Fruit fly (Drosophila melanogaster) whole organism, embryonic: ENCODE measurements around the gene CG7557.
A peak's percentile ranks its signal among the peaks of the same experiment; 100 is the strongest.

ENCODE experiments used
- ATbp ChIP-seq: fragments of 200-800 bp; sonication (Bioruptor generic); optimal IDR thresholded peaks from 2 replicates; lab custom pipeline; 2017; ENCODE audit warnings: missing biosample characterization, mild to moderate bottlenecking, missing genetic modification characterization, missing genetic modification reagents
- Blimp-1 ChIP-seq: fragments of 200-800 bp; sonication (Bioruptor generic); optimal IDR thresholded peaks from 3 replicates; lab custom pipeline; 2018; ENCODE audit warnings: missing biosample characterization, missing genetic modification characterization, mild to moderate bottlenecking, moderate library complexity, missing genetic modification reagents
- CG10147 ChIP-seq: fragments of 200-800 bp; sonication (Bioruptor generic); optimal IDR thresholded peaks from 2 replicates; lab custom pipeline; 2019; ENCODE audit warnings: missing biosample characterization, mild to moderate bottlenecking, missing genetic modification characterization, moderate library complexity
- CG10209 ChIP-seq: fragments of 200-800 bp; sonication (Bioruptor generic); optimal IDR thresholded peaks from 3 replicates; lab custom pipeline; 2017; ENCODE audit warnings: missing biosample characterization, mild to moderate bottlenecking, missing genetic modification characterization, missing genetic modification reagents
- CG10267 ChIP-seq: fragments of 200-800 bp; sonication (Bioruptor generic); optimal IDR thresholded peaks from 2 replicates; lab custom pipeline; 2018; ENCODE audit warnings: missing biosample characterization, mild to moderate bottlenecking, missing genetic modification characterization, moderate library complexity
- CG10274 ChIP-seq: fragments of 200-800 bp; sonication (Bioruptor generic); optimal IDR thresholded peaks from 3 replicates; lab custom pipeline; 2017; ENCODE audit warnings: missing biosample characterization, mild to moderate bottlenecking, missing genetic modification characterization
- CG11504 ChIP-seq: fragments of 200-800 bp; sonication (Bioruptor generic); optimal IDR thresholded peaks from 3 replicates; lab custom pipeline; 2019; ENCODE audit warnings: missing biosample characterization, mild to moderate bottlenecking, missing genetic modification characterization, moderate library complexity
- CG12236 ChIP-seq: fragments of 200-800 bp; sonication (Bioruptor generic); optimal IDR thresholded peaks from 2 replicates; lab custom pipeline; 2016; ENCODE audit warnings: missing biosample characterization, missing genetic modification characterization
- CG13624 ChIP-seq: fragments of 200-800 bp; sonication (Bioruptor generic); optimal IDR thresholded peaks from 2 replicates; lab custom pipeline; 2016; ENCODE audit warnings: missing biosample characterization, missing genetic modification characterization
- CG14710 ChIP-seq: fragments of 200-800 bp; sonication (Bioruptor generic); optimal IDR thresholded peaks from 3 replicates; lab custom pipeline; 2019; ENCODE audit warnings: missing biosample characterization, mild to moderate bottlenecking, missing genetic modification characterization, moderate library complexity
- CG1603 ChIP-seq: fragments of 200-800 bp; sonication (Bioruptor generic); optimal IDR thresholded peaks from 2 replicates; lab custom pipeline; 2019; ENCODE audit warnings: missing biosample characterization, mild to moderate bottlenecking, missing genetic modification characterization, moderate library complexity
- CG17359 ChIP-seq: fragments of 200-800 bp; sonication (Bioruptor generic); optimal IDR thresholded peaks from 3 replicates; lab custom pipeline; 2018; ENCODE audit warnings: missing biosample characterization, mild to moderate bottlenecking, missing genetic modification characterization, moderate library complexity
- CG2120 ChIP-seq: fragments of 200-800 bp; sonication (Bioruptor generic); optimal IDR thresholded peaks from 3 replicates; lab custom pipeline; 2016; ENCODE audit warnings: missing biosample characterization, missing genetic modification characterization
- CG33557 ChIP-seq: fragments of 200-800 bp; sonication (Bioruptor generic); optimal IDR thresholded peaks from 2 replicates; lab custom pipeline; 2019; ENCODE audit warnings: missing biosample characterization, mild to moderate bottlenecking, missing genetic modification characterization, moderate library complexity
- CG4360 ChIP-seq: fragments of 200-800 bp; sonication (Bioruptor generic); IDR thresholded peaks from 2 replicates; pipeline ENCODE4 v1.3.6; 2022; ENCODE audit warnings: missing biosample characterization, missing genetic modification characterization
- CG7786 ChIP-seq: fragments of 200-800 bp; sonication (Bioruptor generic); optimal IDR thresholded peaks from 2 replicates; lab custom pipeline; 2016; ENCODE audit warnings: missing biosample characterization, missing genetic modification characterization
- CG7963 ChIP-seq: fragments of 200-800 bp; sonication (Bioruptor generic); IDR thresholded peaks from 3 replicates; pipeline ENCODE4 v1.3.6; 2022; ENCODE audit warnings: missing biosample characterization, missing genetic modification characterization; ENCODE audit not compliant: partially characterized antibody
- CG8089 ChIP-seq: fragments of 200-800 bp; sonication (Bioruptor generic); optimal IDR thresholded peaks from 3 replicates; lab custom pipeline; 2016; ENCODE audit warnings: missing biosample characterization, missing genetic modification characterization
- CG8388 ChIP-seq: fragments of 200-800 bp; sonication (Bioruptor generic); optimal IDR thresholded peaks from 2 replicates; lab custom pipeline; 2019; ENCODE audit warnings: missing biosample characterization, mild to moderate bottlenecking, missing genetic modification characterization, moderate library complexity
- CG8924 ChIP-seq: fragments of 200-800 bp; optimal IDR thresholded peaks from 3 replicates; lab custom pipeline; 2019; ENCODE audit warnings: missing biosample characterization, mild to moderate bottlenecking, missing genetic modification characterization, moderate library complexity
- Chrac-16 ChIP-seq: fragments of 200-800 bp; sonication (Bioruptor generic); optimal IDR thresholded peaks from 3 replicates; lab custom pipeline; 2016; ENCODE audit warnings: missing biosample characterization, missing genetic modification characterization
- CoRest ChIP-seq: fragments of 200-800 bp; sonication (Bioruptor generic); optimal IDR thresholded peaks from 3 replicates; lab custom pipeline; 2018; ENCODE audit warnings: missing biosample characterization, mild to moderate bottlenecking, missing genetic modification characterization, moderate library complexity
- Pdp1 ChIP-seq, 2 experiments: fragments of 200-800 bp; sonication (Bioruptor generic); optimal IDR thresholded peaks; 3 replicates each; lab custom pipeline; 2016; ENCODE audit warnings: missing biosample characterization in 2 of 2, missing genetic modification characterization in 2 of 2, mild to moderate bottlenecking in 1 of 2, moderate library complexity in 1 of 2
- Rfx ChIP-seq: fragments of 200-800 bp; sonication (Bioruptor generic); IDR thresholded peaks from 2 replicates; pipeline ENCODE4 v1.3.6; 2022; ENCODE audit warnings: missing biosample characterization, missing genetic modification characterization
- Sox102F ChIP-seq: fragments of 200-800 bp; sonication (Bioruptor generic); optimal IDR thresholded peaks from 2 replicates; lab custom pipeline; 2018; ENCODE audit warnings: missing biosample characterization, mild to moderate bottlenecking, missing genetic modification characterization, moderate library complexity
- Xrp1 ChIP-seq: fragments of 200-800 bp; sonication (Bioruptor generic); IDR thresholded peaks from 2 replicates; pipeline ENCODE4 v1.3.6; 2022; ENCODE audit warnings: missing biosample characterization, missing genetic modification characterization
- ase ChIP-seq: fragments of 200-800 bp; sonication (Bioruptor generic); IDR thresholded peaks from 3 replicates; pipeline ENCODE4 v1.3.6; 2022; ENCODE audit warnings: missing biosample characterization, missing genetic modification characterization
- bab2 ChIP-seq: fragments of 200-800 bp; sonication (Bioruptor generic); optimal IDR thresholded peaks from 2 replicates; lab custom pipeline; 2016; ENCODE audit warnings: missing biosample characterization, missing genetic modification characterization
- cwo ChIP-seq: fragments of 200-800 bp; sonication (Bioruptor generic); optimal IDR thresholded peaks from 3 replicates; lab custom pipeline; 2017; ENCODE audit warnings: missing biosample characterization, missing genetic modification characterization, mild to moderate bottlenecking, moderate library complexity, missing genetic modification reagents
- dimm ChIP-seq: fragments of 200-800 bp; sonication (Bioruptor generic); IDR thresholded peaks from 2 replicates; pipeline ENCODE4 v1.3.6; 2022; ENCODE audit warnings: missing biosample characterization, missing genetic modification characterization
- dmrt11E ChIP-seq: fragments of 200-800 bp; sonication (Bioruptor generic); optimal IDR thresholded peaks from 3 replicates; lab custom pipeline; 2018; ENCODE audit warnings: missing biosample characterization, mild to moderate bottlenecking, missing genetic modification characterization, moderate library complexity
- dpn ChIP-seq, 2 experiments: fragments of 200-800 bp; sonication (Bioruptor generic); optimal IDR thresholded peaks; 3 replicates each; lab custom pipeline; 2016; ENCODE audit warnings: missing biosample characterization in 2 of 2, missing genetic modification characterization in 2 of 2
- eve ChIP-seq, 2 experiments: fragments of >200 bp; optimal IDR thresholded peaks; 2 replicates each; lab custom pipeline; 2017; ENCODE audit warnings: missing biosample characterization in 2 of 2, missing genetic modification characterization in 2 of 2
- fd96Cb ChIP-seq: fragments of 200-800 bp; sonication (Bioruptor generic); optimal IDR thresholded peaks from 2 replicates; lab custom pipeline; 2018; ENCODE audit warnings: missing biosample characterization, mild to moderate bottlenecking, missing genetic modification characterization, moderate library complexity
- ken ChIP-seq: fragments of 200-800 bp; sonication (Bioruptor generic); IDR thresholded peaks from 3 replicates; pipeline ENCODE4 v1.3.6; 2022; ENCODE audit warnings: missing biosample characterization, missing genetic modification characterization
- kni ChIP-seq: fragments of 200-800 bp; sonication (Bioruptor generic); optimal IDR thresholded peaks from 3 replicates; lab custom pipeline; 2017; ENCODE audit warnings: mild to moderate bottlenecking, missing biosample characterization, missing genetic modification reagents, missing genetic modification characterization
- mam ChIP-seq: fragments of 200-800 bp; sonication (Bioruptor generic); optimal IDR thresholded peaks from 3 replicates; lab custom pipeline; 2016; ENCODE audit warnings: missing biosample characterization, missing genetic modification characterization
- otp ChIP-seq: fragments of 200-800 bp; sonication (Bioruptor generic); IDR thresholded peaks from 3 replicates; pipeline ENCODE4, ENCODE4 v1.3.6; 2022; ENCODE audit warnings: missing biosample characterization, missing genetic modification characterization
- prd ChIP-seq, 3 experiments: fragments of >200 bp in 2 of 3; fragments of 200-800 bp in 1 of 3; sonication (Bioruptor generic) in 1 of 3; optimal IDR thresholded peaks in 2 of 3; IDR thresholded peaks in 1 of 3; 2 replicates in 2 of 3; 3 replicates in 1 of 3; pipeline versions ENCODE4 v1.3.6 to Lab custom; 2017 to 2022; ENCODE audit warnings: missing biosample characterization in 1 of 3, missing genetic modification characterization in 1 of 3
- pzg ChIP-seq: fragments of 200-800 bp; sonication (Bioruptor generic); optimal IDR thresholded peaks from 3 replicates; lab custom pipeline; 2018; ENCODE audit warnings: missing biosample characterization, mild to moderate bottlenecking, missing genetic modification characterization, moderate library complexity
- ranshi ChIP-seq: fragments of 200-800 bp; sonication (Bioruptor generic); IDR thresholded peaks from 2 replicates; pipeline ENCODE4 v1.3.6; 2022; ENCODE audit warnings: missing biosample characterization, missing genetic modification characterization
- slbo ChIP-seq: fragments of 200-800 bp; sonication (Bioruptor generic); IDR thresholded peaks from 2 replicates; pipeline ENCODE4 v1.3.6; 2022; ENCODE audit warnings: missing biosample characterization, missing genetic modification characterization
- sqz ChIP-seq: fragments of 200-800 bp; sonication (Bioruptor generic); optimal IDR thresholded peaks from 3 replicates; lab custom pipeline; 2018; ENCODE audit warnings: missing biosample characterization, mild to moderate bottlenecking, missing genetic modification characterization
- tio ChIP-seq: fragments of 200-800 bp; sonication (Bioruptor generic); optimal IDR thresholded peaks from 2 replicates; lab custom pipeline; 2017; ENCODE audit warnings: missing biosample characterization, missing genetic modification characterization, inconsistent platforms
- trh ChIP-seq: fragments of 200-800 bp; sonication (Bioruptor generic); optimal IDR thresholded peaks from 2 replicates; lab custom pipeline; 2016; ENCODE audit warnings: missing biosample characterization, missing genetic modification characterization
- unpg ChIP-seq: fragments of 200-800 bp; sonication (Bioruptor generic); optimal IDR thresholded peaks from 3 replicates; lab custom pipeline; 2018; ENCODE audit warnings: missing biosample characterization, mild to moderate bottlenecking, missing genetic modification characterization, moderate library complexity
- zf30C ChIP-seq: fragments of 200-800 bp; sonication (Bioruptor generic); optimal IDR thresholded peaks from 3 replicates; lab custom pipeline; 2018; ENCODE audit warnings: missing biosample characterization, mild to moderate bottlenecking, missing genetic modification characterization

The CG7557 gene

dm6 chr3L:11408282-11409047 lies 36.5 kb upstream of the CG7557 start (continued):
- TF ChIP-seq Pdp1 (GFP tag; optimal IDR thresholded peaks at IDR 0.05; lab: Kevin White, UChicago) (peak; percentile 15 to 64), trh (GFP tag; lab: Kevin White, UChicago) (peak; percentile 33), ATbp (GFP tag; lab: Kevin White, UChicago) (peak; percentile 35), pzg (GFP tag; lab: Kevin White, UChicago) (no peak), sqz (GFP tag; lab: Kevin White, UChicago) (peak; percentile 0), CoRest (tag; lab: Kevin White, UChicago) (peak; percentile 47), prd (optimal IDR thresholded peaks at IDR 0.05; lab: Kevin White, UChicago) (no peak), prd (GFP tag; IDR thresholded peaks at IDR 0.05; lab: Robert Waterston, UW) (peak; percentile 38; the same call in 1 of the 3 replicates), dmrt11E (tag; lab: Kevin White, UChicago) (peak; percentile 8), mam (GFP tag; lab: Kevin White, UChicago) (peak; percentile 43), CG11504 (tag; lab: Kevin White, UChicago) (peak; percentile 61), CG1603 (peak; percentile 48), CG17359 (tag; lab: Kevin White, UChicago) (peak; percentile 50), slbo (GFP tag; lab: Robert Waterston, UW) (no peak), CG10267 (tag; lab: Kevin White, UChicago) (peak; percentile 29), CG8388 (GFP tag; lab: Kevin White, UChicago) (peak; percentile 32), Xrp1 (GFP tag; lab: Robert Waterston, UW) (peak; percentile 56), Blimp-1 (peak; percentile 40), CG7786 (peak; percentile 35), CG10147 (GFP tag; lab: Kevin White, UChicago) (no peak), CG14710 (peak; percentile 38), CG8089 (GFP tag; lab: Kevin White, UChicago) (peak; percentile 36), unpg (GFP tag; lab: Kevin White, UChicago) (peak; percentile 28), CG12236 (GFP tag; lab: Kevin White, UChicago) (no peak), fd96Cb (tag; lab: Kevin White, UChicago) (peak; percentile 49), Chrac-16 (peak; percentile 8), CG8924 (peak; percentile 27), CG13624 (GFP tag; lab: Kevin White, UChicago) (peak; percentile 24), dimm (GFP tag; lab: Robert Waterston, UW) (no peak), ase (GFP tag; lab: Robert Waterston, UW) (no peak), zf30C (GFP tag; lab: Kevin White, UChicago) (peak; percentile 18), otp (GFP tag; lab: Robert Waterston, UW) (0 out of 3 replicates have a peak, but pooled peaks have one; percentile 11), CG33557 (no peak), Sox102F (peak; percentile 38), dpn (GFP tag; optimal IDR thresholded peaks at IDR 0.05; lab: Kevin White, UChicago) (peak; percentile 17 to 24), tio (GFP tag; lab: Kevin White, UChicago) (peak; percentile 2), bab2 (GFP tag; lab: Kevin White, UChicago) (peak; percentile 51), CG4360 (GFP tag; lab: Robert Waterston, UW) (no peak), Rfx (no peak), CG7963 (GFP tag; lab: Robert Waterston, UW) (no peak), CG10209 (peak; percentile 15), CG10274 (GFP tag; lab: Kevin White, UChicago) (peak; percentile 10), kni (GFP tag; lab: Kevin White, UChicago) (no peak), cwo (GFP tag; lab: Kevin White, UChicago) (no peak), CG2120 (GFP tag; lab: Kevin White, UChicago) (peak; percentile 19), ranshi (GFP tag; lab: Robert Waterston, UW) (0 out of 2 replicates have a peak, but pooled peaks have one; percentile 16), ken (GFP tag; lab: Robert Waterston, UW) (no peak; the same call in 2 of the 3 replicates), eve (GFP tag; optimal IDR thresholded peaks at IDR 0.05; lab: Kevin White, UChicago) (peak in 1 of 2 experiments; percentile 35)
